Fruit fly (Drosophila melanogaster) whole organism, embryonic: ENCODE measurements around the gene Cyp310a1.

Experiments
- CG15269 ChIP-seq: fragments of 200-800 bp; sonication (Bioruptor generic); optimal IDR thresholded peaks from 2 replicates; lab custom pipeline; 2018; ENCODE audit warnings: missing biosample characterization, mild to moderate bottlenecking, missing genetic modification characterization, moderate library complexity
- CG31441 ChIP-seq: fragments of 200-800 bp; sonication (Bioruptor generic); IDR thresholded peaks from 2 replicates; pipeline ENCODE4 v1.3.6; 2022; ENCODE audit warnings: missing biosample characterization, missing genetic modification characterization
- CTCF ChIP-seq: fragments of 200-800 bp; sonication (Bioruptor generic); optimal IDR thresholded peaks from 2 replicates; lab custom pipeline; 2017; ENCODE audit warnings: missing biosample characterization, mild to moderate bottlenecking, missing genetic modification characterization, moderate library complexity
- HLH54F ChIP-seq: fragments of 200-800 bp; sonication (Bioruptor generic); optimal IDR thresholded peaks from 3 replicates; lab custom pipeline; 2016; ENCODE audit warnings: missing biosample characterization, missing genetic modification characterization
- Ravus ChIP-seq: fragments of 200-800 bp; sonication (Bioruptor generic); IDR thresholded peaks from 2 replicates; pipeline ENCODE4 v1.3.6; 2022; ENCODE audit warnings: missing biosample characterization, missing genetic modification characterization
- eve ChIP-seq, 2 experiments: fragments of >200 bp; optimal IDR thresholded peaks; 2 replicates each; lab custom pipeline; 2017; ENCODE audit warnings: missing biosample characterization in 2 of 2, missing genetic modification characterization in 2 of 2
- exex ChIP-seq: fragments of 200-800 bp; sonication (Bioruptor generic); optimal IDR thresholded peaks from 4 replicates; lab custom pipeline; 2018; ENCODE audit warnings: missing biosample characterization, mild to moderate bottlenecking, missing genetic modification characterization, moderate library complexity
- jigr1 ChIP-seq: fragments of 200-800 bp; sonication (Bioruptor generic); IDR thresholded peaks from 3 replicates; pipeline ENCODE4 v1.3.6; 2022; ENCODE audit warnings: missing biosample characterization, missing genetic modification characterization
- pan ChIP-seq, 4 experiments: fragments of >200 bp in 3 of 4; fragments of 200-800 bp in 1 of 4; sonication (Bioruptor generic) in 1 of 4; optimal IDR thresholded peaks in 3 of 4; IDR thresholded peaks in 1 of 4; 2 replicates each; pipeline versions ENCODE4 v1.3.6 to Lab custom; 2017 to 2022; ENCODE audit warnings: missing biosample characterization in 2 of 4, missing genetic modification characterization in 2 of 4, mixed read lengths in 1 of 4

DNA sequence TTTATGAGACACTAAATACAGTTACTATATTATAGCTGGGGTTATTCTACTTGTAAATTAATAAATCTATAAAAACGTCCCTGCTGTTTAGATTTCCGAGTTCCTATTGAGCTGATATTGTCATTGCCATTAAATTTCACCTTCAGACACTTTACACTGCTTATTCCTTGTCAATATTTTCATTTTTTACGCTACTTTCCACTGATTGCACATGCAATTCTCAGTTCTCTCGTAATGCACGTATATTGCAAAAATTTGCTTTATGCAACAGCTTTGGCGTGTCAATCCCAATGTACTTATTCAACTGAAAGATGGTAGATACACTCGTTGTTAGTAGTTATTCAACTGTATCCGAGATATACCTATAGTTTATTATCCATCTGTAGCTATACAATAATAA is 20.4 kb downstream of the Cyp310a1 start:
- TF ChIP-seq Ravus (GFP tag; lab: Robert Waterston, UW) (no peak), CG15269 (tag; lab: Kevin White, UChicago) (no peak), eve (GFP tag; optimal IDR thresholded peaks at IDR 0.05; lab: Kevin White, UChicago) (no peak), CG31441 (no peak), jigr1 (GFP tag; lab: Robert Waterston, UW) (no peak), HLH54F (GFP tag; lab: Kevin White, UChicago) (no peak), CTCF (no peak), pan (optimal IDR thresholded peaks at IDR 0.05; lab: Kevin White, UChicago) (no peak), pan (GFP tag; optimal IDR thresholded peaks at IDR 0.05 in 1 of 2, IDR thresholded peaks at IDR 0.05 in 1 of 2) (no peak), exex (tag; lab: Kevin White, UChicago) (no peak)
